Fruit fly (Drosophila melanogaster) whole organism, embryonic: Measurements from ENCODE around the gene CG15767.

ENCODE experiments used
- ATbp ChIP-seq: fragments of 200-800 bp; sonication (Bioruptor generic); optimal IDR thresholded peaks from 2 replicates; lab custom pipeline; 2017; ENCODE audit warnings: missing biosample characterization, mild to moderate bottlenecking, missing genetic modification characterization, missing genetic modification reagents
- Adf1 ChIP-seq: fragments of 200-800 bp; sonication (Bioruptor generic); IDR thresholded peaks from 2 replicates; pipeline ENCODE4 v1.3.6; 2022; ENCODE audit warnings: missing biosample characterization, missing genetic modification characterization
- BEAF-32 ChIP-seq: fragments of 200-800 bp; sonication (Bioruptor generic); optimal IDR thresholded peaks from 3 replicates; lab custom pipeline; 2017; ENCODE audit warnings: missing biosample characterization, missing genetic modification characterization, mild to moderate bottlenecking, moderate library complexity, missing genetic modification reagents
- Bgb ChIP-seq: fragments of 200-800 bp; sonication (Bioruptor generic); IDR thresholded peaks from 2 replicates; pipeline ENCODE4 v1.3.6; 2022; ENCODE audit warnings: missing biosample characterization, missing genetic modification characterization; ENCODE audit not compliant: partially characterized antibody
- CG10431 ChIP-seq: fragments of 200-800 bp; sonication (Bioruptor generic); optimal IDR thresholded peaks from 3 replicates; lab custom pipeline; 2018; ENCODE audit warnings: missing biosample characterization, mild to moderate bottlenecking, missing genetic modification characterization
- CG10543 ChIP-seq: fragments of 200-800 bp; sonication (Bioruptor generic); optimal IDR thresholded peaks from 3 replicates; lab custom pipeline; 2017; ENCODE audit warnings: missing biosample characterization, mild to moderate bottlenecking, missing genetic modification characterization, moderate library complexity
- CG12299 ChIP-seq: fragments of 200-800 bp; sonication (Bioruptor generic); optimal IDR thresholded peaks from 2 replicates; lab custom pipeline; 2018; ENCODE audit warnings: missing biosample characterization, mild to moderate bottlenecking, missing genetic modification characterization
- CG13894 ChIP-seq: fragments of 200-800 bp; sonication (Bioruptor generic); optimal IDR thresholded peaks from 3 replicates; lab custom pipeline; 2018; ENCODE audit warnings: missing biosample characterization, mild to moderate bottlenecking, missing genetic modification characterization, moderate library complexity
- CG15696 ChIP-seq: fragments of 200-800 bp; sonication (Bioruptor generic); optimal IDR thresholded peaks from 2 replicates; lab custom pipeline; 2019; ENCODE audit warnings: missing biosample characterization, mild to moderate bottlenecking, missing genetic modification characterization, moderate library complexity
- CG16815 ChIP-seq: fragments of 200-800 bp; sonication (Bioruptor generic); optimal IDR thresholded peaks from 3 replicates; lab custom pipeline; 2017; ENCODE audit warnings: missing biosample characterization, mild to moderate bottlenecking, missing genetic modification characterization
- CG17385 ChIP-seq: fragments of 200-800 bp; sonication (Bioruptor generic); optimal IDR thresholded peaks from 3 replicates; lab custom pipeline; 2018; ENCODE audit warnings: missing biosample characterization, mild to moderate bottlenecking, missing genetic modification characterization
- CG18599 ChIP-seq: fragments of 200-800 bp; sonication (Bioruptor generic); optimal IDR thresholded peaks from 3 replicates; lab custom pipeline; 2017; ENCODE audit warnings: missing biosample characterization, missing genetic modification characterization, mild to moderate bottlenecking, moderate library complexity, missing genetic modification reagents
- CG7786 ChIP-seq: fragments of 200-800 bp; sonication (Bioruptor generic); optimal IDR thresholded peaks from 2 replicates; lab custom pipeline; 2016; ENCODE audit warnings: missing biosample characterization, missing genetic modification characterization
- CG8089 ChIP-seq: fragments of 200-800 bp; sonication (Bioruptor generic); optimal IDR thresholded peaks from 3 replicates; lab custom pipeline; 2016; ENCODE audit warnings: missing biosample characterization, missing genetic modification characterization
- CG8359 ChIP-seq: fragments of 200-800 bp; sonication (Bioruptor generic); optimal IDR thresholded peaks from 2 replicates; lab custom pipeline; 2017; ENCODE audit warnings: missing biosample characterization, mild to moderate bottlenecking, missing genetic modification characterization, borderline replicate concordance
- CG8478 ChIP-seq: fragments of >200 bp; optimal IDR thresholded peaks from 2 replicates; lab custom pipeline; 2018
- Dfd ChIP-seq, 2 experiments: fragments of >200 bp; optimal IDR thresholded peaks; 2 replicates each; lab custom pipeline; 2017; ENCODE audit warnings: missing biosample characterization in 2 of 2, missing genetic modification characterization in 2 of 2
- Doc2 ChIP-seq: fragments of 200-800 bp; sonication (Bioruptor generic); IDR thresholded peaks from 2 replicates; pipeline ENCODE4 v1.3.6; 2022; ENCODE audit warnings: missing biosample characterization, missing genetic modification characterization
- H2.0 ChIP-seq: fragments of 200-800 bp; sonication (Bioruptor generic); IDR thresholded peaks from 2 replicates; pipeline ENCODE4 v1.3.6; 2022; ENCODE audit warnings: missing biosample characterization, missing genetic modification characterization
- Kr ChIP-seq: fragments of 200-800 bp; sonication (Bioruptor generic); optimal IDR thresholded peaks from 2 replicates; lab custom pipeline; 2017; ENCODE audit warnings: missing biosample characterization, mild to moderate bottlenecking, missing genetic modification characterization
- MESR4 ChIP-seq: fragments of 200-800 bp; sonication (Bioruptor generic); optimal IDR thresholded peaks from 2 replicates; lab custom pipeline; 2018; ENCODE audit warnings: missing biosample characterization, mild to moderate bottlenecking, missing genetic modification characterization, moderate library complexity
- Meics ChIP-seq: fragments of 200-800 bp; sonication (Bioruptor generic); optimal IDR thresholded peaks from 2 replicates; lab custom pipeline; 2017; ENCODE audit warnings: missing biosample characterization, mild to moderate bottlenecking, missing genetic modification characterization
- Pdp1 ChIP-seq, 2 experiments: fragments of 200-800 bp; sonication (Bioruptor generic); optimal IDR thresholded peaks; 3 replicates each; lab custom pipeline; 2016; ENCODE audit warnings: missing biosample characterization in 2 of 2, missing genetic modification characterization in 2 of 2, mild to moderate bottlenecking in 1 of 2, moderate library complexity in 1 of 2
- Poxn ChIP-seq: fragments of 200-800 bp; sonication (Bioruptor generic); IDR thresholded peaks from 2 replicates; pipeline ENCODE4 v1.3.6; 2022; ENCODE audit warnings: missing biosample characterization, missing genetic modification characterization
- ab ChIP-seq: fragments of 200-800 bp; sonication (Bioruptor generic); optimal IDR thresholded peaks from 2 replicates; lab custom pipeline; 2016; ENCODE audit warnings: missing biosample characterization, missing genetic modification characterization
- al ChIP-seq: fragments of 200-800 bp; sonication (Bioruptor generic); IDR thresholded peaks from 2 replicates; pipeline ENCODE4 v1.3.6; 2022; ENCODE audit warnings: missing biosample characterization, missing genetic modification characterization
- chinmo ChIP-seq: fragments of 200-800 bp; sonication (Bioruptor generic); IDR thresholded peaks from 4 replicates; pipeline ENCODE4 v1.3.6; 2022; ENCODE audit warnings: missing biosample characterization, missing genetic modification characterization; ENCODE audit not compliant: partially characterized antibody
- fd3F ChIP-seq: fragments of 200-800 bp; sonication (Bioruptor generic); optimal IDR thresholded peaks from 2 replicates; lab custom pipeline; 2018; ENCODE audit warnings: missing biosample characterization, mild to moderate bottlenecking, missing genetic modification characterization, moderate library complexity
- fru ChIP-seq: fragments of >200 bp; optimal IDR thresholded peaks from 2 replicates; lab custom pipeline; 2017
- gcm ChIP-seq: fragments of 200-800 bp; sonication (Bioruptor generic); optimal IDR thresholded peaks from 2 replicates; lab custom pipeline; 2019; ENCODE audit warnings: missing biosample characterization, mild to moderate bottlenecking, missing genetic modification characterization, moderate library complexity
- gfzf ChIP-seq: fragments of 200-800 bp; sonication (Bioruptor generic); optimal IDR thresholded peaks from 2 replicates; lab custom pipeline; 2016; ENCODE audit warnings: missing biosample characterization, mild to moderate bottlenecking, missing genetic modification characterization, moderate library complexity
- gsb ChIP-seq: fragments of 200-800 bp; sonication (Bioruptor generic); IDR thresholded peaks from 2 replicates; pipeline ENCODE4 v1.3.6; 2022; ENCODE audit warnings: missing biosample characterization, missing genetic modification characterization
- hth ChIP-seq: fragments of >200 bp; optimal IDR thresholded peaks from 2 replicates; lab custom pipeline; 2017; ENCODE audit warnings: inconsistent platforms
- ind ChIP-seq: fragments of 200-800 bp; sonication (Bioruptor generic); optimal IDR thresholded peaks from 3 replicates; lab custom pipeline; 2016; ENCODE audit warnings: missing biosample characterization, missing genetic modification characterization
- jigr1 ChIP-seq: fragments of 200-800 bp; sonication (Bioruptor generic); IDR thresholded peaks from 3 replicates; pipeline ENCODE4 v1.3.6; 2022; ENCODE audit warnings: missing biosample characterization, missing genetic modification characterization
- ken ChIP-seq: fragments of 200-800 bp; sonication (Bioruptor generic); IDR thresholded peaks from 3 replicates; pipeline ENCODE4 v1.3.6; 2022; ENCODE audit warnings: missing biosample characterization, missing genetic modification characterization
- lov ChIP-seq, 2 experiments: fragments of 200-800 bp in 1 of 2; fragments of >200 bp in 1 of 2; sonication (Bioruptor generic) in 1 of 2; IDR thresholded peaks in 1 of 2; optimal IDR thresholded peaks in 1 of 2; 2 replicates in 1 of 2; 3 replicates in 1 of 2; pipeline versions ENCODE4 v1.3.6 to Lab custom; 2017 to 2022; ENCODE audit warnings: missing biosample characterization in 1 of 2, missing genetic modification characterization in 1 of 2
- nerfin-2 ChIP-seq: fragments of 200-800 bp; sonication (Bioruptor generic); IDR thresholded peaks from 2 replicates; pipeline ENCODE4 v1.3.6; 2022; ENCODE audit warnings: missing biosample characterization, missing genetic modification characterization; ENCODE audit not compliant: partially characterized antibody
- oc ChIP-seq: fragments of 200-800 bp; sonication (Bioruptor generic); optimal IDR thresholded peaks from 2 replicates; lab custom pipeline; 2018; ENCODE audit warnings: missing biosample characterization, mild to moderate bottlenecking, missing genetic modification characterization, moderate library complexity
- pfk ChIP-seq: fragments of 200-800 bp; sonication (Bioruptor generic); optimal IDR thresholded peaks from 2 replicates; lab custom pipeline; 2018; ENCODE audit warnings: missing biosample characterization, mild to moderate bottlenecking, missing genetic modification characterization, moderate library complexity
- ro ChIP-seq: fragments of 200-800 bp; sonication (Bioruptor generic); IDR thresholded peaks from 2 replicates; pipeline ENCODE4 v1.3.6; 2022; ENCODE audit warnings: missing biosample characterization, missing genetic modification characterization
- tna ChIP-seq: fragments of 200-800 bp; sonication (Bioruptor generic); IDR thresholded peaks from 2 replicates; pipeline ENCODE4 v1.3.6; 2022; ENCODE audit warnings: missing biosample characterization, missing genetic modification characterization; ENCODE audit not compliant: partially characterized antibody
- tx ChIP-seq: fragments of 200-800 bp; sonication (Bioruptor generic); optimal IDR thresholded peaks from 2 replicates; lab custom pipeline; 2016; ENCODE audit warnings: missing biosample characterization, missing genetic modification characterization
- vnd ChIP-seq: fragments of 200-800 bp; sonication (Bioruptor generic); IDR thresholded peaks from 3 replicates; pipeline ENCODE4 v1.3.6; 2022; ENCODE audit warnings: missing biosample characterization, missing genetic modification characterization; ENCODE audit not compliant: partially characterized antibody
- zen ChIP-seq: fragments of 200-800 bp; sonication (Bioruptor generic); optimal IDR thresholded peaks from 3 replicates; lab custom pipeline; 2018; ENCODE audit warnings: missing biosample characterization, mild to moderate bottlenecking, missing genetic modification characterization, moderate library complexity
- zen2 ChIP-seq: fragments of 200-800 bp; sonication (Bioruptor generic); IDR thresholded peaks from 3 replicates; pipeline ENCODE4 v1.3.6; 2022; ENCODE audit warnings: missing biosample characterization, missing genetic modification characterization; ENCODE audit not compliant: partially characterized antibody

CG15767 gene

DNA sequence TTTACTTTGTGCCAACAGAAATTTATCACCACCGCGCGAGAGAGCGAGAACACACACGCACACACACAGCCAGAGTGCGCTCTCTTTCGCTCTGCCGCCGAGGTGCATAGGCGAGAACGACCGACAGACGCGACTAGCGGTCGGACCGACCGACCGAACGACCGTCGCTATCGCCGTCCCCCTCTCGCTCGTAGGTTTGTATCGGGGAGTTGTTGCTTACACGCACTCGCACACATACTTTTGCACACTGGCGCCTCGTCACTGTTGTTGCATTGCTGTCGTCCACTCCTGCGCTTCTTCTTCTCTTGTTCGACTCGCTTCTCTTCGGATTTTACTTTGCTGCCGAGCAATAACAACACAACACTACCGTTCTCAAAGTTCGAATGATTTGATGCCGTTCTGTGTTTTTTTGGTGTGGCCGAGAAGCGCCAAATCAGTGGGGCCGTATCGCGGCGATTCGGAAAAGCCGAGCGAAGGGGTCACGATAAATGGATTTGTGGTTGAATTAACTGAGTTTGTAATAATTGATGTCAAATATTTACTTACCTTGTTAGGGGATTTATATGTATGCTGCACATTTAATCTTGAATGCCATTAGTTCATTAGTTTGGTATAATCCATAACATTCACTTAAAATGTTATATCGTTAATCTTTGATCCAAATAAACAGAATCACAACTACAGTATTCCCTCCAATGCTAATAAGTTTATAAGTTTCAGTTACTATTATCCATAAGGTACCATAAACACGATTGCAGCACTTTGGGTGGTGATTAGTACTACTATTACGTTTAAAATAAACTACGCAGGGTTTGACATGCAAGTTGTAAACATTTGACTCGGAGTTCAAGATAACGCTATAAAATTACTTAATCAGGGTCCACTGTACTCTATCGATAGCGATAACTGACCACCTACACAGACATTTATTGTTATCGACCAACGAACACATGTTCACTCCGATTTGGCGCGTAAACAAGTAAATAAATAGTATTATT, 42.1 kb upstream of the CG15767 start, which contains the start of the genes IntS6 and Rtel1 (continued):
- TF ChIP-seq ind (GFP tag; lab: Kevin White, UChicago) = peak; percentile 95
- peak; percentile 91 for TF ChIP-seq al (GFP tag; lab: Robert Waterston, UW)
- peak; percentile 58 for TF ChIP-seq BEAF-32 (GFP tag; lab: Kevin White, UChicago)
- peak; percentile 81 for TF ChIP-seq gcm (GFP tag; lab: Kevin White, UChicago)
- TF ChIP-seq MESR4 = peak; percentile 40
- TF ChIP-seq CG18599 = peak; percentile 90
- peak; percentile 100 for TF ChIP-seq chinmo (GFP tag; lab: Robert Waterston, UW)
- TF ChIP-seq CG10431 = peak; percentile 52
- TF ChIP-seq ro (GFP tag; lab: Robert Waterston, UW) = 0 out of 2 replicates have a peak, but pooled peaks have one; percentile 38
- TF ChIP-seq vnd (GFP tag; lab: Robert Waterston, UW) = no peak
- no peak for TF ChIP-seq lov (optimal IDR thresholded peaks at IDR 0.05; lab: Kevin White, UChicago)
- peak; percentile 68; the same call in 1 of the 3 replicates for TF ChIP-seq lov (GFP tag; IDR thresholded peaks at IDR 0.05; lab: Robert Waterston, UW)
- TF ChIP-seq tx (GFP tag; lab: Kevin White, UChicago) = peak; percentile 91
- TF ChIP-seq gsb (GFP tag; lab: Robert Waterston, UW) = peak; percentile 75
- peak; percentile 86 for TF ChIP-seq CG15696 (tag; lab: Kevin White, UChicago)
- peak; percentile 68 for TF ChIP-seq Doc2 (GFP tag; lab: Robert Waterston, UW)
- TF ChIP-seq ab (GFP tag; lab: Kevin White, UChicago) = peak; percentile 75
- peak; percentile 77 for TF ChIP-seq ATbp (GFP tag; lab: Kevin White, UChicago)
- no peak for TF ChIP-seq hth
- no peak for TF ChIP-seq zen2 (GFP tag; lab: Robert Waterston, UW)
- peak; percentile 80; the same call in 2 of the 3 replicates for TF ChIP-seq jigr1 (GFP tag; lab: Robert Waterston, UW)
- no peak for TF ChIP-seq fru (lab: Kevin White, UChicago)
- TF ChIP-seq Poxn (GFP tag; lab: Robert Waterston, UW) = peak; percentile 82
- TF ChIP-seq zen (tag; lab: Kevin White, UChicago) = peak; percentile 87
- TF ChIP-seq Kr (GFP tag; lab: Kevin White, UChicago) = peak; percentile 2
- TF ChIP-seq tna (GFP tag; lab: Robert Waterston, UW) = no peak
- TF ChIP-seq Bgb = peak; percentile 44; the same call in 1 of the 2 replicates
- TF ChIP-seq CG10543 (GFP tag; lab: Kevin White, UChicago) = peak; percentile 90
- TF ChIP-seq CG8089 (GFP tag; lab: Kevin White, UChicago) = peak; percentile 86
- TF ChIP-seq pfk = peak; percentile 36
- peak; percentile 95 for TF ChIP-seq CG17385 (GFP tag; lab: Kevin White, UChicago)
- TF ChIP-seq CG8478 (lab: Kevin White, UChicago) = peak; percentile 97
- TF ChIP-seq Adf1 (GFP tag; lab: Robert Waterston, UW) = peak; percentile 73
- TF ChIP-seq Pdp1 (GFP tag; optimal IDR thresholded peaks at IDR 0.05; lab: Kevin White, UChicago) = peak; percentile 85 to 95
- TF ChIP-seq Meics (GFP tag; lab: Kevin White, UChicago) = peak; percentile 90
- peak; percentile 88 for TF ChIP-seq CG16815
- no peak for TF ChIP-seq Dfd (GFP tag; optimal IDR thresholded peaks at IDR 0.05; lab: Kevin White, UChicago)
- TF ChIP-seq CG8359 = peak; percentile 70
- TF ChIP-seq CG12299 (tag; lab: Kevin White, UChicago) = peak; percentile 91
- peak; percentile 93 for TF ChIP-seq CG7786
- TF ChIP-seq H2.0 = peak; percentile 87
- peak; percentile 83 for TF ChIP-seq oc (tag; lab: Kevin White, UChicago)
- TF ChIP-seq nerfin-2 (GFP tag; lab: Robert Waterston, UW) = no peak
- peak; percentile 88 for TF ChIP-seq CG13894 (tag; lab: Kevin White, UChicago)
- peak; percentile 87 for TF ChIP-seq fd3F (GFP tag; lab: Kevin White, UChicago)
- peak; percentile 88 for TF ChIP-seq ken (GFP tag; lab: Robert Waterston, UW)
- peak; percentile 92 for TF ChIP-seq gfzf
